Fruit fly (Drosophila melanogaster): ENCODE results near the gene CG31697.

CG31697 gene

DNA sequence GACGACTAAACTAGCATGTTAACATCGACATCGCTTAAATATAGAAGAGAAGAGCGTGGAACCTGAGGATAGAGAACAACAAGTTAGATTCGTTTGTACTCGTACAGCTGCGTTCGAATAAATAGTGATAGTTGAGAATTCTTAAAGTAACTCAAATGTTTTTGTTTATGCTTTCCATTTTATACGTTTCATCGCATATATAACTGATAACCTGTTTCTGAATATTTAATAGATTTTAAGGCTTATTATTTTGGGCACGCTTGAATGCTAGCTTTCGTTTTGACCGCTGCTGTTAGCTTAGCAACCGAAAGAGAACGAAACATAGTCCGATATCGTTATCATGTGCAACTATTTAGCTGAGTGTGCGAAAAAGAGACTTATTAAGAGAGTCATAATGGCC lies 6.9 kb upstream of the CG31697 start (continued):
- peak; percentile 87 for TF ChIP-seq CG11723 (GFP tag; optimal IDR thresholded peaks at IDR 0.05)
- peak; percentile 92 for TF ChIP-seq CG17568 (GFP tag; optimal IDR thresholded peaks at IDR 0.05)
- TF ChIP-seq ERR (GFP tag; optimal IDR thresholded peaks at IDR 0.05): peak; percentile 96
- TF ChIP-seq CG2129 (GFP tag; IDR thresholded peaks at IDR 0.05; ENCODE audit: partially characterized antibody): no peak
- peak; percentile 92 for TF ChIP-seq CG6272 (GFP tag; IDR thresholded peaks at IDR 0.05)
- no peak for TF ChIP-seq dan (GFP tag; IDR thresholded peaks at IDR 0.05)
- peak; percentile 94 for TF ChIP-seq Usf (GFP tag; optimal IDR thresholded peaks at IDR 0.05)
- peak; percentile 80 for TF ChIP-seq Asciz (GFP tag; optimal IDR thresholded peaks at IDR 0.05)
- TF ChIP-seq klu (GFP tag; IDR thresholded peaks at IDR 0.05): peak; percentile 90
- peak; percentile 83 for TF ChIP-seq HmgD (GFP tag; optimal IDR thresholded peaks at IDR 0.05)
- TF ChIP-seq CG2889 (GFP tag; IDR thresholded peaks at IDR 0.05): peak; percentile 94
- no peak for TF ChIP-seq CG14860 (GFP tag; IDR thresholded peaks at IDR 0.05; ENCODE audit: partially characterized antibody)
- TF ChIP-seq sim (GFP tag; IDR thresholded peaks at IDR 0.05): peak; percentile 55; the same call in 1 of the 2 replicates
- TF ChIP-seq sna (GFP tag; IDR thresholded peaks at IDR 0.05; ENCODE audit: partially characterized antibody): no peak
- TF ChIP-seq NFAT (GFP tag; IDR thresholded peaks at IDR 0.05): peak; percentile 97
- TF ChIP-seq Rfx (GFP tag; IDR thresholded peaks at IDR 0.05): peak; percentile 99
- peak; percentile 93 for TF ChIP-seq Gug (GFP tag; IDR thresholded peaks at IDR 0.05)
- TF ChIP-seq CG10431 (GFP tag; optimal IDR thresholded peaks at IDR 0.05): peak; percentile 15
- TF ChIP-seq CG8944 (GFP tag; optimal IDR thresholded peaks at IDR 0.05): peak; percentile 87
- no peak for TF ChIP-seq CG15479 (GFP tag; optimal IDR thresholded peaks at IDR 0.05)
- TF ChIP-seq Dll (GFP tag; IDR thresholded peaks at IDR 0.05; ENCODE audit: partially characterized antibody): no peak
- peak; percentile 82 for TF ChIP-seq Optix (GFP tag; IDR thresholded peaks at IDR 0.05)
- TF ChIP-seq zfh1 (GFP tag; IDR thresholded peaks at IDR 0.05): peak; percentile 93
- peak; percentile 96 for TF ChIP-seq ranshi (GFP tag; IDR thresholded peaks at IDR 0.05)
- TF ChIP-seq CG16779 (GFP tag; IDR thresholded peaks at IDR 0.05): peak; percentile 98
- TF ChIP-seq vfl (GFP tag; optimal IDR thresholded peaks at IDR 0.05): peak; percentile 95
- TF ChIP-seq CG11398 (GFP tag; optimal IDR thresholded peaks at IDR 0.05): peak; percentile 88
- peak; percentile 58; the same call in 1 of the 2 replicates for TF ChIP-seq CG13287 (GFP tag; IDR thresholded peaks at IDR 0.05; ENCODE audit: partially characterized antibody)
- peak; percentile 96 for TF ChIP-seq CG12071 (GFP tag; optimal IDR thresholded peaks at IDR 0.05)
- TF ChIP-seq Awh (GFP tag; IDR thresholded peaks at IDR 0.05): peak; percentile 82
- peak; percentile 98 for TF ChIP-seq rib (GFP tag; IDR thresholded peaks at IDR 0.05)
- TF ChIP-seq oc (tag; optimal IDR thresholded peaks at IDR 0.05): peak; percentile 83
- TF ChIP-seq CG15269 (tag; optimal IDR thresholded peaks at IDR 0.05): peak; percentile 98
- peak; percentile 90 for TF ChIP-seq ara (GFP tag; IDR thresholded peaks at IDR 0.05)
- TF ChIP-seq ro (GFP tag; IDR thresholded peaks at IDR 0.05): peak; percentile 81

- TF ChIP-seq run (tag; optimal IDR thresholded peaks at IDR 0.05) (no peak), CG4282 (GFP tag; optimal IDR thresholded peaks at IDR 0.05) (no peak), CG3847 (GFP tag; IDR thresholded peaks at IDR 0.05) (no peak; the same call in 1 of the 2 replicates), repo (GFP tag; optimal IDR thresholded peaks at IDR 0.05) (no peak), chn (GFP tag; optimal IDR thresholded peaks at IDR 0.05) (no peak), CG9437 (GFP tag; optimal IDR thresholded peaks at IDR 0.05) (peak; percentile 56), lov (optimal IDR thresholded peaks at IDR 0.05) (no peak), lov (GFP tag; IDR thresholded peaks at IDR 0.05) (no peak), Nf-YA (GFP tag; IDR thresholded peaks at IDR 0.05) (0 out of 2 replicates have a peak, but pooled peaks have one; percentile 22), Usf (GFP tag; optimal IDR thresholded peaks at IDR 0.05) (no peak), seq (GFP tag; IDR thresholded peaks at IDR 0.05) (no peak), lilli (GFP tag; optimal IDR thresholded peaks at IDR 0.05) (no peak), Max (GFP tag; optimal IDR thresholded peaks at IDR 0.05) (no peak), inv (GFP tag; IDR thresholded peaks at IDR 0.05; ENCODE audit: partially characterized antibody) (no peak), dpn (GFP tag; optimal IDR thresholded peaks at IDR 0.05) (no peak), Dref (GFP tag; IDR thresholded peaks at IDR 0.05) (no peak), btn (GFP tag; optimal IDR thresholded peaks at IDR 0.05) (no peak), chm (GFP tag; IDR thresholded peaks at IDR 0.05) (no peak), trem (tag; optimal IDR thresholded peaks at IDR 0.05) (peak; percentile 3), Ets97D (GFP tag; optimal IDR thresholded peaks at IDR 0.05) (peak; percentile 21)
Observed at dm6 chr2L:19530092-19530491, 5.2 kb upstream of the CG31697 start, which contains the start of gene CG10165. CG10165 (minus strand) TSS chr2L:19530305.

Measured in whole organism, embryonic.